Worm (Caenorhabditis elegans): ENCODE measurements around the gene try-3.

Gene try-3

DNA sequence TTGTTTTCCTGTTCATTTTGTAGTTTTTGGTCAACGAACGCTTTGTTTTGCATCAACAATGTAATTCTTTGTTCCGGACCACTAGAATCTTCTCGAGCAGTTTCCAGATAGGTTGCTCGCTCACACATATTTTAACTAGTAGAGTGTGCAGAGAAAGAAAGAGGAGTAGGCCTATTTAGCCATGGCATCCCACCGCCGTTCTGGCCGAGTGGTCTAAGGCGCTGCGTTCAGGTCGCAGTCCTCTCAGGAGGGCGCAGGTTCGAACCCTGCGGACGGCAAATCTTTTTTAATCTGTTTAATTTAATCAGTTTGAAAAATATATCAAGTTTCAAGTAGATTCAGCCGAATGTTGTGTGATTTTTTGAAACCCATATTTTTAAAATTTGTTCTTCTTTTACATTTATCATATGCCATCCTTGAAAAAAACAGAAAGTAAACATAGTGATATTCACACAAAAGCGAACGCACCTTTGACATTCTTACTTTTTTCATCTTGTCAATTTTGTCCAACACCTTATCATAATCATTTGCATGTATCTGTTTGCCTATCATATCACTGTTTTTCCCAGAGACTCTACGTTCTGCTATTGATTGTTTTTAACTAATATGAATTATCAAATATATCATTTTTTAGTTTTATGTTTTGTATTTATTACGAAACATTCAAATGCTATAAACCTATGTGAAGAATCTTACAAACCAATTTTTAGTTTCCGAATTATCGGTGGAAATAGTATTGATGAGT, at the start of gene try-3:
Gene try-3 (plus strand): TSS at position 532 of the 745 bp plus-strand sequence.
- TF ChIP-seq lin-11 (tag; optimal IDR thresholded peaks at IDR 0.05) (peak; percentile 56), Y55F3AM.14 (GFP tag; optimal IDR thresholded peaks at IDR 0.05) (peak; percentile 24), ztf-1 (GFP tag; conservative IDR thresholded peaks at IDR 0.05) (no peak), lin-13 (GFP tag; optimal IDR thresholded peaks at IDR 0.05) (peak; percentile 72), R02D3.7 (tag; optimal IDR thresholded peaks at IDR 0.05) (no peak), ztf-4 (tag; optimal IDR thresholded peaks at IDR 0.05) (peak; percentile 34), gmeb-1 (tag; optimal IDR thresholded peaks at IDR 0.05) (peak; percentile 56), C34F6.9 (tag; optimal IDR thresholded peaks at IDR 0.05) (peak; percentile 77), ZK546.5 (tag; optimal IDR thresholded peaks at IDR 0.05) (no peak), sem-4 (tag; optimal IDR thresholded peaks at IDR 0.05) (no peak), aly-2 (tag; optimal IDR thresholded peaks at IDR 0.05) (no peak), nhr-6 (tag; optimal IDR thresholded peaks at IDR 0.05) (no peak), unc-39 (tag; optimal IDR thresholded peaks at IDR 0.05) (no peak), mab-5 (tag; optimal IDR thresholded peaks at IDR 0.05) (no peak), F13H6.1 (tag; optimal IDR thresholded peaks at IDR 0.05) (peak; percentile 61), fos-1 (tag; optimal IDR thresholded peaks at IDR 0.05) (peak; percentile 33), blmp-1 (tag; optimal IDR thresholded peaks at IDR 0.05; ENCODE audit: insufficient read depth) (peak; percentile 12), nhr-10 (tag; optimal IDR thresholded peaks at IDR 0.05) (no peak), zag-1 (tag; optimal IDR thresholded peaks at IDR 0.05) (peak; percentile 26), lin-39 (tag; optimal IDR thresholded peaks at IDR 0.05) (no peak), alr-1 (tag; optimal IDR thresholded peaks at IDR 0.05) (no peak), elt-1 (tag; optimal IDR thresholded peaks at IDR 0.05) (no peak), nhr-77 (tag; optimal IDR thresholded peaks at IDR 0.05) (no peak), crh-2 (tag; optimal IDR thresholded peaks at IDR 0.05) (peak; percentile 78), nhr-25 (tag; optimal IDR thresholded peaks at IDR 0.05) (peak; percentile 19), nhr-237 (tag; optimal IDR thresholded peaks at IDR 0.05) (no peak), nhr-21 (tag; optimal IDR thresholded peaks at IDR 0.05) (peak; percentile 15), sma-9 (GFP tag; optimal IDR thresholded peaks at IDR 0.05) (peak; percentile 70), sma-9 (tag; optimal IDR thresholded peaks at IDR 0.05) (no peak), elt-3 (tag; optimal IDR thresholded peaks at IDR 0.05) (no peak), ztf-11 (tag; optimal IDR thresholded peaks at IDR 0.05) (no peak), nhr-23 (tag; optimal IDR thresholded peaks at IDR 0.05) (no peak), egl-27 (tag; optimal IDR thresholded peaks at IDR 0.05) (peak; percentile 21), unc-55 (GFP tag; optimal IDR thresholded peaks at IDR 0.05) (peak; percentile 69), ceh-82 (tag; optimal IDR thresholded peaks at IDR 0.05) (no peak), snpc-4 (tag; optimal IDR thresholded peaks at IDR 0.05) (no peak), lsy-2 (tag; optimal IDR thresholded peaks at IDR 0.05) (peak; percentile 44 to 70), ama-1 (optimal IDR thresholded peaks at IDR 0.05) (no peak), nhr-129 (tag; optimal IDR thresholded peaks at IDR 0.05) (peak; percentile 73), mbf-1 (tag; optimal IDR thresholded peaks at IDR 0.05) (no peak), nhr-11 (tag; optimal IDR thresholded peaks at IDR 0.05) (no peak), unc-62 (GFP tag; optimal IDR thresholded peaks at IDR 0.05) (no peak), ceh-16 (tag; optimal IDR thresholded peaks at IDR 0.05) (no peak), skn-1 (tag; optimal IDR thresholded peaks at IDR 0.05) (no peak), dmd-4 (tag; optimal IDR thresholded peaks at IDR 0.05) (no peak), nhr-12 (tag; optimal IDR thresholded peaks at IDR 0.05) (no peak), mdl-1 (tag; optimal IDR thresholded peaks at IDR 0.05) (peak in 1 of 2 experiments; percentile 60), peb-1 (tag; optimal IDR thresholded peaks at IDR 0.05) (no peak), sma-3 (GFP tag; optimal IDR thresholded peaks at IDR 0.05) (peak; percentile 64)

Measured in whole organism, L2 larva.